Fruit fly (Drosophila melanogaster) whole organism: ENCODE data around the gene CG3568.

ENCODE experiments used
- CG8478 ChIP-seq: fragments of >200 bp; optimal IDR thresholded peaks from 2 replicates; lab custom pipeline; 2018; ENCODE audit warnings: inconsistent platforms
- Dll ChIP-seq: fragments of >200 bp; optimal IDR thresholded peaks from 2 replicates; lab custom pipeline; 2017
- EcR ChIP-seq, 2 experiments: fragments of >200 bp; optimal IDR thresholded peaks; 2 replicates each; lab custom pipeline; 2017; ENCODE audit warnings: missing biosample characterization in 2 of 2, missing genetic modification characterization in 2 of 2, missing genetic modification reagents in 2 of 2
- usp ChIP-seq: fragments of >200 bp; optimal IDR thresholded peaks from 2 replicates; lab custom pipeline; 2017; ENCODE audit warnings: missing biosample characterization, missing genetic modification characterization, mixed read lengths

- TF ChIP-seq usp (GFP tag; lab: Kevin White, UChicago) (no peak), CG8478 (lab: Kevin White, UChicago) (no peak), Dll (lab: Kevin White, UChicago) (no peak), EcR (GFP tag; optimal IDR thresholded peaks at IDR 0.05; lab: Kevin White, UChicago) (no peak)
Observed at dm6 chrX:4542353-4542752, at the start of gene CG3568.
